Worm (Caenorhabditis elegans) whole organism, midembryonic: ENCODE data around the gene Y55F3BR.6.

Source experiments
- T22C8.4 ChIP-seq: fragments of 200-800 bp; sonication (Bioruptor generic); IDR thresholded peaks from 2 replicates; pipeline ENCODE4 v1.3.6; 2022; ENCODE audit warnings: missing genetic modification characterization, missing compliant biosample characterization
- cog-1 ChIP-seq: sonication (generic microtip); optimal IDR thresholded peaks from 2 replicates; lab custom pipeline; 2016; ENCODE audit warnings: missing genetic modification characterization, missing compliant biosample characterization
- ref-1 ChIP-seq: fragments of 200-800 bp; sonication (Bioruptor generic); conservative IDR thresholded peaks from 2 replicates; pipeline ENCODE4 v1.3.6; 2022; ENCODE audit warnings: missing genetic modification reagents, missing genetic modification characterization, missing compliant biosample characterization
- tab-1 ChIP-seq: fragments of 200-800 bp; sonication (Bioruptor generic); IDR thresholded peaks from 2 replicates; pipeline ENCODE4 v1.3.6; 2022; ENCODE audit warnings: missing genetic modification characterization, missing compliant biosample characterization
- ztf-29 ChIP-seq: fragments of 200-800 bp; sonication (Bioruptor generic); IDR thresholded peaks from 2 replicates; pipeline ENCODE4 v1.3.6; 2022; ENCODE audit warnings: missing genetic modification reagents, missing genetic modification characterization, missing compliant biosample characterization

- TF ChIP-seq tab-1 (GFP tag; lab: Robert Waterston, UW) (no peak), T22C8.4 (no peak), ref-1 (no peak), ztf-29 (GFP tag; lab: Robert Waterston, UW) (no peak), cog-1 (tag; lab: Kevin White, UChicago) (no peak)
Observed at ce11 chrIV:878634-879033, 36.7 kb upstream of the Y55F3BR.6 start.
